Worm (Caenorhabditis elegans) whole organism, midembryonic: ENCODE data around the gene H01G02.4.
"Not testable (repeated sequence)": the region's sequence is repeated elsewhere in the genome, so short reads cannot be mapped to it uniquely, and the experiment has no call there.

ENCODE experiments used
- T22C8.4 ChIP-seq: fragments of 200-800 bp; sonication (Bioruptor generic); IDR thresholded peaks from 2 replicates; pipeline ENCODE4 v1.3.6; 2022; ENCODE audit warnings: missing genetic modification characterization, missing compliant biosample characterization
- cog-1 ChIP-seq: sonication (generic microtip); optimal IDR thresholded peaks from 2 replicates; lab custom pipeline; 2016; ENCODE audit warnings: missing genetic modification characterization, missing compliant biosample characterization
- flt-1 ChIP-seq: fragments of 200-800 bp; sonication (Bioruptor generic); IDR thresholded peaks from 2 replicates; pipeline ENCODE4 v1.3.6; 2022; ENCODE audit warnings: missing genetic modification characterization, missing compliant biosample characterization
- klf-2 ChIP-seq: fragments of 200-800 bp; sonication (Bioruptor generic); conservative IDR thresholded peaks from 2 replicates; pipeline ENCODE4 v1.3.6; 2022; ENCODE audit warnings: missing genetic modification reagents, missing genetic modification characterization, missing compliant biosample characterization
- med-1 ChIP-seq: sonication (generic microtip); optimal IDR thresholded peaks from 2 replicates; lab custom pipeline; 2017; ENCODE audit warnings: missing genetic modification characterization, mild to moderate bottlenecking, missing compliant biosample characterization, antibody characterized with exemption, missing genetic modification reagents; ENCODE audit not compliant: insufficient read depth
- ref-1 ChIP-seq: fragments of 200-800 bp; sonication (Bioruptor generic); conservative IDR thresholded peaks from 2 replicates; pipeline ENCODE4 v1.3.6; 2022; ENCODE audit warnings: missing genetic modification reagents, missing genetic modification characterization, missing compliant biosample characterization
- tab-1 ChIP-seq: fragments of 200-800 bp; sonication (Bioruptor generic); IDR thresholded peaks from 2 replicates; pipeline ENCODE4 v1.3.6; 2022; ENCODE audit warnings: missing genetic modification characterization, missing compliant biosample characterization
- ztf-23 ChIP-seq: fragments of 200-800 bp; sonication (Bioruptor generic); IDR thresholded peaks from 2 replicates; pipeline ENCODE4 v1.3.6; 2022; ENCODE audit warnings: missing genetic modification reagents, missing genetic modification characterization, missing compliant biosample characterization
- ztf-29 ChIP-seq: fragments of 200-800 bp; sonication (Bioruptor generic); IDR thresholded peaks from 2 replicates; pipeline ENCODE4 v1.3.6; 2022; ENCODE audit warnings: missing genetic modification reagents, missing genetic modification characterization, missing compliant biosample characterization

H01G02.4 gene

DNA sequence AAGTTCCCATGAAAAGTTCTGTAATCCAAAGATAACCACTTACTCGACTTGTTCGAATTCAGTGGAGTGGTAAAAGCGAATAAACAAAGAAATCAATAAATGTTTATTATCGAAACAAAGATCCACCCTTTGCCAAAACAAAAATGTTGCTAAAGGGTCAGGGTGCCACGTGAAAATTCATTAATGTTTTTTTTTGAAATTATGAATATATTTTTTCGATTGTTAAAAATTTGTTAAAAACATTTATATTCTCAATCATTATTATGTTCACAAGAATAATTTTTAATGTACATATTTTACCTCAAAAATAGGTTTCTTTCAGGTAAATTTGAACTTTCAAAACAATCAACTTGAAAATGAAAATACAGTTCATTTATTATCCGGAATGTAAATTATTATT lies at the start of gene H01G02.4:
TSS of gene H01G02.4 (minus strand) at position 101 of the 400 bp plus-strand sequence.
- TF ChIP-seq ztf-23 (GFP tag; lab: Robert Waterston, UW) = no peak
- no peak for TF ChIP-seq T22C8.4 (GFP tag; lab: Robert Waterston, UW)
- no peak for TF ChIP-seq flt-1
- TF ChIP-seq med-1 (GFP tag; lab: Kevin White, UChicago) = no peak
- TF ChIP-seq klf-2 (GFP tag; lab: Robert Waterston, UW) = no peak

DNA sequence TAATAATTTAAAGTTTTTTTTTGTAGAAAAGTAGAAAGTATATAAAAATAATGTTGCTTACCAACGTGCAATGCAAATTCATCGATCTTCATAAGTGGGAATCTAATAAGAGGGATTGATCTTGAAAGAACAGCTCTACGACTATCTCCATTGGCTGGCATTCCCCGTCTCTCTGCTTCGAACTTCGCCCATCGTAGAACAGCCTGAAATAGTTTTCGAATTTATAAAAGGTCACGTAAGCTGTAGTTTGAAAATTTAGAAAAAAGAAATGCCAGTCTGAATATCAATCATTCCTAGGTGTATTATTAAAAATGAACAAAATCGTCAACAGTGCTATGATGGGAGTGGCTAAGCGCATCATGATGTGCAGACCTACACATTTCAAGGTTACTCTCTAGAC lies 48.9 kb upstream of the H01G02.4 start, which contains the start of gene F38H4.5:
TSS of gene F38H4.5 (plus strand) at position 301 of the 400 bp plus-strand sequence.
- TF ChIP-seq ztf-29 (GFP tag; lab: Robert Waterston, UW) (no peak), T22C8.4 (GFP tag; lab: Robert Waterston, UW) (no peak), klf-2 (GFP tag; lab: Robert Waterston, UW) (no peak)

DNA sequence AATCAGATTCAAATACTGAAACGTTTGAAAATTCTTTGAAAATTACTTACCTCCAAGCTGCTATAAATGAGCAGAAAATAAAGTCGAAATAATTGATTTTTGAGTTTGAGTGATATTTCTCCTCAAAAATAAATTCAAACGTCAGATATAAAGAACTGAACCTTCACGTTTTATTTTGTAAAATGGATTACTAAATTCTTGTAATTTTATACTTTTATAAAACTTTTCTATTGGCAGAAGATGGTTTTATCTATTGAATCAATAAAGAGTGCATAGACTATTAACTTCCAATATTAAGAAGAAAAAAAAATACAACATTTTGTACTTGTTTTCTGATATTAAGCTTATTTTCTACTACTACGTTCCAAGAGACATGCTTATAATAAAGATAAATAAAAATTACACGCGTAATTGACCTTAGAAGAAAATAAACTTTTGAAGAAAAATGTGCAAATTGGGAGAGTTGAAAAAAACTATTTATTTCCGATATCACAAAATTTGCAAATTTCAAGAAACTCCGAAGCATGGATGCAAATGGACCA lies 44.9 kb upstream of the H01G02.4 start, which contains the start of the genes F38H4.6 and F38H4.4:
TSS of gene F38H4.6 (minus strand) at position 101 of the 542 bp plus-strand sequence.
TSS of gene F38H4.4 (plus strand) at position 492 of the 542 bp plus-strand sequence.
- TF ChIP-seq ztf-23 (GFP tag; lab: Robert Waterston, UW) (no peak), ztf-29 (GFP tag; lab: Robert Waterston, UW) (no peak), ref-1 (GFP tag; lab: Robert Waterston, UW) (no peak)

DNA sequence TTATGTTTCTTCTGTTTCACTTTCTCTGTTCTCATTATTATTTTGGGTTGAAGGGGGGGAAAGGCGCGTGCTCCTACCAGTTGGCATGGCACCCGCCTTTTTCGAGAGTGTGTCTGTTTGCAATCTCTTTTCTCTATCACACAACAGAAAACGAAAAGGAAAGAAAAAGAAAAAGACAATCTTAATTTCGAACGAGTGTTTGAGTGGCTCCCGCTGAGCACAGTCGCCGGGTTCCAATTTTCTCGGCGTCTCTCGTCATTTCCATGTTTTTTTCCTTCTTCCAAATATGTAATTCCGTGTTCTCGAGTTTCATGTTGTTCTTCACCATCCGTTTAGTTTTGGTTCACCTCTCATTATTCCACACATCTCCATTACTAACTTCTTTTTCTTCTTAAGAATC lies 39.2 kb upstream of the H01G02.4 start, which contains the start of gene F38H4.3:
TSS of gene F38H4.3 (plus strand) at position 301 of the 400 bp plus-strand sequence.
- TF ChIP-seq med-1 (GFP tag; lab: Kevin White, UChicago) = no peak

DNA sequence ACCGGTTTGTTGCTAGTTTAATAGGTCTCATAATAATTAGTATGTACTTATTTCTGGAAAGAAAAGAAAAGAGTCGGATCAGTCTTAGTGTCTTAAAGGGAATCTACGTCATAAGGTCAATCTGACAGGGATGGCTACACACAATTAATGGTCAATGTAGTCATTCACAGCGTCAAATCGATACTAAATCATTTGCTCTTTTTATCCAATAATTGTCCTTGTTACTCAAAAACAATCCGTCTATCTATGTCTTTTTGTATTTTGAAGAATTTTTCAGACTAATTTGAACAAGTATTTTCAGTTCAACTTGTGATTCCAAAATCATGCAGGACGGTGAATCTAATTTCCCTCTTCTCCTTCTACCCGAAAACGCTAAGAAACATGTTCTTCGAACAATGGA lies 35.7 kb upstream of the H01G02.4 start, which contains the start of gene fbxb-3:
TSS of gene fbxb-3 (plus strand) at position 301 of the 400 bp plus-strand sequence.
- TF ChIP-seq tab-1 (GFP tag; lab: Robert Waterston, UW) (no peak), cog-1 (tag; lab: Kevin White, UChicago) (no peak), ztf-29 (GFP tag; lab: Robert Waterston, UW) (no peak), ref-1 (GFP tag; lab: Robert Waterston, UW) (no peak)

DNA sequence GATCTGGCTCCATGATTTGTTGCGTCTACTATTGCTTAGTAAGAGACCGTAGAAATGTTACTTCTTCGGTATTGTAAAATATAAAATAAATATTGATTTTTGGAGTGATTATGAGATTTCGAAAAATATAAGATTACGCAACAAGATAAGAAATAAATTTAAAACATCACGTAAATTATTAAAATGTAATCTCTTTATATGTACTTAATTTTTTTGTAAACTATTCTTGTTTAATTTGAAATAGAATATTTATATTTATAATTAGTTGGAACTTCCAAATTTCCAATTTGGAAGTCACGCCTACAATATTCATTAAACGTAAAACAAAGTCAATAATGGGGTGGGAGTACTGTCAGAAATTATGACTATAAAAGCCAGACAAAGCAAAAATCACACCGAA lies 30.5 kb upstream of the H01G02.4 start, which contains the start of gene M117.4:
TSS of gene M117.4 (minus strand) at position 101 of the 400 bp plus-strand sequence.
- TF ChIP-seq ztf-23 (GFP tag; lab: Robert Waterston, UW) (no peak), flt-1 (no peak), ref-1 (GFP tag; lab: Robert Waterston, UW) (no peak), T22C8.4 (GFP tag; lab: Robert Waterston, UW) (no peak), cog-1 (tag; lab: Kevin White, UChicago) (no peak), tab-1 (GFP tag; lab: Robert Waterston, UW) (no peak), klf-2 (GFP tag; lab: Robert Waterston, UW) (no peak), ztf-29 (GFP tag; lab: Robert Waterston, UW) (no peak)

DNA sequence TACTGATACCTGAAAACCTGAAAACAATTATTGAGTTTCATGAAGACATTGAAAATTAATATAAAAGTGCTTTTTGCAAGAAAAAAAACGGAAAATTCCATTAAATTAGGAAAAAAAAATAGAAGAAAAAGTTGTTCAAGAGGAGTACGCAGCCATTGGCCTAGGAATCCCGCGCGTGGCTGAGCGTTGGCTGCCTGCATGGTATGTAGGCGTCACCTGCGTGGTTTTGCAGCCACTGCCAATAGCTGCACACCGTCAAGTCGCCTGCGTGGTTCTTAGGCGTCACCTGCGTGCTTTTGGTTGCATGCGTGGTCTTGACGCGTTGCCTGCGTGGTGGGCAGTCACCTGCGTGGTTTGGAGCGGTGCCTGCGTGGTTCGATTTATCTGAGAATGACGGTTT lies 25.1 kb upstream of the H01G02.4 start, which contains the start of gene M117.6:
TSS of gene M117.6 (minus strand) at position 101 of the 400 bp plus-strand sequence.
- TF ChIP-seq flt-1; ref-1 (GFP tag; lab: Robert Waterston, UW); ztf-23 (GFP tag; lab: Robert Waterston, UW): not testable (repeated sequence)

DNA sequence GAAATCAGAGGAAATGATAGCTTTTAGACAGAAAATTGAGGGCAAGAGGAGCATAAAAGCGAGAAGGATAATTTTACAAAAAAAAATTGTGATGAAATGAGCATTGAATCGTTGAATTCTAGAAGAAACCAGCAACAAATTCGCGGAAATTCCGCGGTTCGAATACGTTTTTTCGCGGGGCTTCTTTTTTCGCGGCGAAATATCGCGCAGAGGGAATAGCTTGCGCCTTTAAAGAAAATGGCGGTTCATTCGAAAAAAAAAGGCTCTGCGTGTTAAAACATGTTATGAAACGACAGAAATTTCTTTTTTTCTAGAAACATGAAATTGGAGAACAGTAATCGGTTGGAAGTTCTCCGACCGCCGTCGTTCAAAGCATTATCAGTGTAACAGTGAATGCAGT lies 19.5 kb upstream of the H01G02.4 start:
- no peak for TF ChIP-seq tab-1 (GFP tag; lab: Robert Waterston, UW)
- no peak for TF ChIP-seq ref-1 (GFP tag; lab: Robert Waterston, UW)
- TF ChIP-seq cog-1 (tag; lab: Kevin White, UChicago) = no peak
- TF ChIP-seq klf-2 (GFP tag; lab: Robert Waterston, UW) = no peak
- TF ChIP-seq flt-1 = no peak
- TF ChIP-seq T22C8.4 (GFP tag; lab: Robert Waterston, UW) = no peak
- TF ChIP-seq ztf-23 (GFP tag; lab: Robert Waterston, UW) = no peak
- no peak for TF ChIP-seq med-1 (GFP tag; lab: Kevin White, UChicago)
- TF ChIP-seq ztf-29 (GFP tag; lab: Robert Waterston, UW) = no peak

DNA sequence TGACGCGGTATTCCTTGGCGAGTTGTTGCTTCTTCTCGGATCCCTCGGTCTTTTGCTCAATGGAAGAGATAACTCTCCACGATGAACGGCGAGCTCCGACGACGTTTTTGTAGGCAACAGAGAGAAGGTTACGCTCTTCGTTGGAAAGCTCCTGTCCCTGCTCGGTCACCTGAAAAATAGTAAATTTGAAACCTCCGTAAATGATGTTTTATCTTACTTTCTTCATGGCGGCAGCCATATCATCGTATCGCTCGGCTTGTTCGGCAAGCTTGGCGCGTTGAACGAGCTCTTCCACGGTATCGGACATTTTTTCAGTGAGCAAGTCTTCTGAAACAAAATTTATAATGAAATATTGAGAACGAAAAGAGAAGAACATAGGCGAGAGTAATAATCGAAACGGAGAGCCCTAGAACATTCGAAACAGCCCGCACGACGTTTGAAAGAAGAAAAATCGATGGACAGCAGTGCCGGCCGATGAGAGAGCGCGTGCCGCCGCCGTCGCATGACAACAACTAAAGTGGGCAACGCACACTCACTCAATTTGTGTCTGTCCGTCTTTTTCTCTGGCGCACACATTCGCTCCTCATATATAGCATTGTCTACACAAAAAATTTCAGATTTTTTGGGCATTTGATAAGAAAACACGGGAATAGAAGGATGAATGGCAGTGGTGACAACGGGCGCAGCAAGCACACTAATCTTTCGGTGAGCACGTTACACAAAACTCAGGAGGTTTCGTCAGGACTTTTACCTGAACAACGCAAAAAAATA lies 18.8 kb upstream of the H01G02.4 start, which contains the start of the genes par-5 and M117.3:
TSS of gene par-5 (minus strand) at position 334 of the 771 bp plus-strand sequence.
TSS of gene M117.3 (plus strand) at position 616 of the 771 bp plus-strand sequence.
- TF ChIP-seq tab-1 (GFP tag; lab: Robert Waterston, UW) (no peak), klf-2 (GFP tag; lab: Robert Waterston, UW) (no peak), flt-1 (0 out of 2 replicates have a peak, but pooled peaks have one; percentile 11), ztf-23 (GFP tag; lab: Robert Waterston, UW) (no peak), ztf-29 (GFP tag; lab: Robert Waterston, UW) (no peak), cog-1 (tag; lab: Kevin White, UChicago) (peak; percentile 56), T22C8.4 (GFP tag; lab: Robert Waterston, UW) (peak; percentile 73), ref-1 (GFP tag; lab: Robert Waterston, UW) (no peak), med-1 (GFP tag; lab: Kevin White, UChicago) (no peak)
